Fruit fly (Drosophila melanogaster) whole organism, pupa: ENCODE measurements around the gene comm2.

Experiments
- CG15710 ChIP-seq: fragments of 200-800 bp; sonication (Bioruptor generic); optimal IDR thresholded peaks from 2 replicates; lab custom pipeline; 2018; ENCODE audit warnings: missing biosample characterization, mild to moderate bottlenecking, missing genetic modification characterization, moderate library complexity
- CG34367 ChIP-seq: fragments of 200-800 bp; sonication (Bioruptor generic); optimal IDR thresholded peaks from 2 replicates; lab custom pipeline; 2018; ENCODE audit warnings: missing biosample characterization, mild to moderate bottlenecking, missing genetic modification characterization
- CG8159 ChIP-seq: fragments of 200-800 bp; sonication (Bioruptor generic); optimal IDR thresholded peaks from 3 replicates; lab custom pipeline; 2018; ENCODE audit warnings: missing biosample characterization, mild to moderate bottlenecking, missing genetic modification characterization, moderate library complexity
- Pif1B ChIP-seq: fragments of 200-800 bp; sonication (Bioruptor generic); optimal IDR thresholded peaks from 3 replicates; lab custom pipeline; 2016; ENCODE audit warnings: missing biosample characterization, missing genetic modification characterization

dm6 chr3L:15661567-15661966 lies 38.1 kb downstream of the comm2 start, which contains the start of gene CG43082:
- TF ChIP-seq CG15710 (tag; lab: Kevin White, UChicago) (no peak), CG8159 (tag; lab: Kevin White, UChicago) (no peak), CG34367 (no peak), Pif1B (no peak)
